Worm (Caenorhabditis elegans): ENCODE data around the gene cht-4.

cht-4 gene

ce11 chrIII:1619442-1619841, 37.8 kb downstream of the cht-4 start, which contains the start of gene hsp-60:
Gene hsp-60 (plus strand): TSS chrIII:1619742.
- TF ChIP-seq unc-62 (GFP tag; optimal IDR thresholded peaks at IDR 0.05), result no peak

- peak; percentile 24 for TF ChIP-seq unc-62 (GFP tag; optimal IDR thresholded peaks at IDR 0.05)
Observed at ce11 chrIII:1618915-1619314, 38.4 kb downstream of the cht-4 start, which contains the start of gene Y22D7AL.10. Gene Y22D7AL.10 (minus strand): TSS chrIII:1618929.

ce11 chrIII:1618312-1618711, 39.0 kb downstream of the cht-4 start:
- no peak for TF ChIP-seq unc-62 (GFP tag; optimal IDR thresholded peaks at IDR 0.05)

ce11 chrIII:1616245-1617026, 40.8 kb downstream of the cht-4 start:
- no peak for TF ChIP-seq unc-62 (GFP tag; optimal IDR thresholded peaks at IDR 0.05)

ce11 chrIII:1614412-1614811, 42.9 kb downstream of the cht-4 start:
- no peak for TF ChIP-seq unc-62 (GFP tag; optimal IDR thresholded peaks at IDR 0.05)

- TF ChIP-seq unc-62 (GFP tag; optimal IDR thresholded peaks at IDR 0.05), result no peak
Observed at ce11 chrIII:1613933-1614332, 43.3 kb downstream of the cht-4 start, which contains the start of gene Y22D7AL.9. Gene Y22D7AL.9 (minus strand): TSS chrIII:1614033.

- TF ChIP-seq unc-62 (GFP tag; optimal IDR thresholded peaks at IDR 0.05), result no peak
Observed at ce11 chrIII:1612974-1613568, 44.2 kb downstream of the cht-4 start.

ce11 chrIII:1610938-1611337, 46.3 kb downstream of the cht-4 start:
- no peak for TF ChIP-seq unc-62 (GFP tag; optimal IDR thresholded peaks at IDR 0.05)

ce11 chrIII:1607659-1608058, 49.6 kb downstream of the cht-4 start:
- no peak for TF ChIP-seq unc-62 (GFP tag; optimal IDR thresholded peaks at IDR 0.05)

- no peak for TF ChIP-seq unc-62 (GFP tag; optimal IDR thresholded peaks at IDR 0.05)
Observed at ce11 chrIII:1604514-1604976, 52.7 kb downstream of the cht-4 start, which contains the start of gene Y22D7AL.6. Gene Y22D7AL.6 (plus strand): TSS chrIII:1604926.

- no peak for TF ChIP-seq unc-62 (GFP tag; optimal IDR thresholded peaks at IDR 0.05)
Observed at ce11 chrIII:1603776-1604175, 53.5 kb downstream of the cht-4 start.
